Worm (Caenorhabditis elegans) whole organism, L1 larva: ENCODE data around the gene glr-8.

Experiments
- C04F5.9 ChIP-seq: sonication (generic microtip); optimal IDR thresholded peaks from 2 replicates; lab custom pipeline; 2016; ENCODE audit warnings: missing genetic modification characterization, missing compliant biosample characterization
- C34B4.2 ChIP-seq: sonication (generic microtip); optimal IDR thresholded peaks from 2 replicates; lab custom pipeline; 2017; ENCODE audit warnings: mild to moderate bottlenecking, missing genetic modification characterization, missing compliant biosample characterization
- aly-2 ChIP-seq: fragments of 150-350 bp; optimal IDR thresholded peaks from 2 replicates; lab custom pipeline; 2014; ENCODE audit warnings: missing biosample characterization, missing genetic modification characterization
- ceh-82 ChIP-seq, 3 experiments: fragments of 150-350 bp in 1 of 3; sonication (generic microtip) in 2 of 3; optimal IDR thresholded peaks; 2 replicates each; lab custom pipeline; 2014 to 2017; ENCODE audit warnings: missing biosample characterization in 3 of 3, missing genetic modification characterization in 3 of 3
- ceh-88 ChIP-seq: fragments of 200-800 bp; sonication (Bioruptor generic); IDR thresholded peaks from 2 replicates; pipeline ENCODE4 v1.3.6; 2022; ENCODE audit warnings: missing genetic modification characterization, missing compliant biosample characterization
- ceh-90 ChIP-seq: sonication (generic microtip); optimal IDR thresholded peaks from 2 replicates; lab custom pipeline; 2016; ENCODE audit warnings: missing genetic modification characterization, missing compliant biosample characterization
- ces-1 ChIP-seq: fragments of 150-350 bp; optimal IDR thresholded peaks from 2 replicates; lab custom pipeline; 2014; ENCODE audit warnings: missing biosample characterization, missing genetic modification reagents, missing genetic modification characterization
- dpl-1 ChIP-seq, 3 experiments: fragments of 150-350 bp in 2 of 3; sonication (generic microtip) in 1 of 3; optimal IDR thresholded peaks; 2 replicates each; lab custom pipeline; 2014 to 2017; ENCODE audit warnings: missing biosample characterization in 3 of 3, missing genetic modification characterization in 3 of 3, missing genetic modification reagents in 3 of 3
- dsc-1 ChIP-seq: sonication (generic microtip); optimal IDR thresholded peaks from 2 replicates; lab custom pipeline; 2016; ENCODE audit warnings: mild to moderate bottlenecking, missing genetic modification characterization, missing compliant biosample characterization
- efl-1 ChIP-seq, 4 experiments: fragments of 150-350 bp; optimal IDR thresholded peaks in 3 of 4; peaks in 1 of 4; 1 replicate in 1 of 4; 2 replicates in 3 of 4; lab custom pipeline; 2014; ENCODE audit warnings: missing biosample characterization in 2 of 4, missing genetic modification characterization in 2 of 4, missing genetic modification reagents in 2 of 4
- elt-2 ChIP-seq: sonication (generic microtip); optimal IDR thresholded peaks from 2 replicates; lab custom pipeline; 2016; ENCODE audit warnings: missing genetic modification characterization, mild to moderate bottlenecking, inconsistent platforms, missing compliant biosample characterization, missing genetic modification reagents
- ets-5 ChIP-seq: fragments of 200-800 bp; sonication (Bioruptor generic); IDR thresholded peaks from 2 replicates; pipeline ENCODE4 v1.3.6; 2022; ENCODE audit warnings: missing genetic modification characterization, missing compliant biosample characterization
- fkh-10 ChIP-seq: sonication (generic microtip); optimal IDR thresholded peaks from 2 replicates; lab custom pipeline; 2017; ENCODE audit warnings: missing biosample characterization, missing genetic modification reagents, missing genetic modification characterization
- fkh-8 ChIP-seq: sonication (generic microtip); optimal IDR thresholded peaks from 2 replicates; lab custom pipeline; 2016; ENCODE audit warnings: mild to moderate bottlenecking, missing genetic modification characterization, missing compliant biosample characterization
- fos-1 ChIP-seq: fragments of 150-350 bp; optimal IDR thresholded peaks from 2 replicates; lab custom pipeline; 2014; ENCODE audit warnings: missing biosample characterization, missing genetic modification characterization
- grh-1 ChIP-seq: fragments of 200-800 bp; sonication (Bioruptor generic); IDR thresholded peaks from 2 replicates; pipeline ENCODE4 v1.3.6; 2022; ENCODE audit warnings: missing genetic modification reagents, missing genetic modification characterization, missing compliant biosample characterization
- hpl-2 ChIP-seq: fragments of 150-350 bp; optimal IDR thresholded peaks from 2 replicates; lab custom pipeline; 2014; ENCODE audit warnings: missing biosample characterization, missing genetic modification reagents, missing genetic modification characterization
- irx-1 ChIP-seq: sonication (generic microtip); optimal IDR thresholded peaks from 2 replicates; lab custom pipeline; 2016; ENCODE audit warnings: missing genetic modification characterization, missing compliant biosample characterization
- isw-1 ChIP-seq: fragments of 200-800 bp; sonication (Bioruptor generic); IDR thresholded peaks from 2 replicates; pipeline ENCODE4 v1.3.6; 2022; ENCODE audit warnings: missing genetic modification characterization, missing compliant biosample characterization
- jun-1 ChIP-seq: fragments of 150-350 bp; optimal IDR thresholded peaks from 2 replicates; lab custom pipeline; 2014; ENCODE audit warnings: missing biosample characterization, missing genetic modification reagents, missing genetic modification characterization
- lin-13 ChIP-seq: fragments of 150-350 bp; optimal IDR thresholded peaks from 2 replicates; lab custom pipeline; 2014; ENCODE audit warnings: missing biosample characterization, missing genetic modification reagents, missing genetic modification characterization
- lin-14 ChIP-seq: fragments of 200-800 bp; sonication (Bioruptor generic); optimal IDR thresholded peaks from 2 replicates; lab custom pipeline; 2018; ENCODE audit warnings: mild to moderate bottlenecking, missing genetic modification characterization, moderate library complexity, missing compliant biosample characterization
- lin-35 ChIP-seq, 2 experiments: fragments of 150-350 bp; optimal IDR thresholded peaks; 2 replicates each; lab custom pipeline; 2014; ENCODE audit warnings: missing biosample characterization in 2 of 2, missing genetic modification characterization in 2 of 2, missing genetic modification reagents in 2 of 2
- lir-3 ChIP-seq: sonication (generic microtip); optimal IDR thresholded peaks from 2 replicates; lab custom pipeline; 2016; ENCODE audit warnings: mild to moderate bottlenecking, missing genetic modification characterization, moderate library complexity, missing compliant biosample characterization; ENCODE audit not compliant: poor library complexity
- lsy-2 ChIP-seq, 2 experiments: fragments of 150-350 bp; optimal IDR thresholded peaks; 2 replicates each; lab custom pipeline; 2014; ENCODE audit warnings: missing biosample characterization in 2 of 2, missing genetic modification characterization in 2 of 2
- mab-9 ChIP-seq: fragments of 200-800 bp; sonication (Bioruptor generic); IDR thresholded peaks from 2 replicates; pipeline ENCODE4 v1.3.6; 2022; ENCODE audit warnings: missing genetic modification reagents, missing genetic modification characterization, missing compliant biosample characterization
- mef-2 ChIP-seq: fragments of 150-350 bp; optimal IDR thresholded peaks from 2 replicates; lab custom pipeline; 2014; ENCODE audit warnings: missing biosample characterization, missing genetic modification characterization
- nhr-11 ChIP-seq: fragments of 150-350 bp; optimal IDR thresholded peaks from 2 replicates; lab custom pipeline; 2014; ENCODE audit warnings: missing biosample characterization, missing genetic modification characterization
- nhr-20 ChIP-seq: sonication (generic microtip); optimal IDR thresholded peaks from 2 replicates; lab custom pipeline; 2016; ENCODE audit warnings: mild to moderate bottlenecking, missing genetic modification characterization, missing compliant biosample characterization
- nhr-71 ChIP-seq: sonication (generic microtip); optimal IDR thresholded peaks from 2 replicates; lab custom pipeline; 2016; ENCODE audit warnings: mild to moderate bottlenecking, missing genetic modification characterization, moderate library complexity, missing compliant biosample characterization
- nhr-90 ChIP-seq: sonication (generic microtip); optimal IDR thresholded peaks from 2 replicates; lab custom pipeline; 2016; ENCODE audit warnings: mild to moderate bottlenecking, missing genetic modification characterization, missing compliant biosample characterization; ENCODE audit not compliant: poor library complexity
- pax-3 ChIP-seq: fragments of 200-800 bp; sonication (Bioruptor generic); optimal IDR thresholded peaks from 2 replicates; lab custom pipeline; 2018; ENCODE audit warnings: mild to moderate bottlenecking, missing genetic modification characterization, moderate library complexity, missing compliant biosample characterization
- rnt-1 ChIP-seq: sonication (generic microtip); optimal IDR thresholded peaks from 2 replicates; lab custom pipeline; 2016; ENCODE audit warnings: mild to moderate bottlenecking, missing genetic modification characterization, moderate library complexity, missing compliant biosample characterization
- snpc-4 ChIP-seq: fragments of 150-350 bp; optimal IDR thresholded peaks from 2 replicates; lab custom pipeline; 2014; ENCODE audit warnings: missing biosample characterization, missing genetic modification characterization
- sox-4 ChIP-seq: sonication (generic microtip); optimal IDR thresholded peaks from 2 replicates; lab custom pipeline; 2016; ENCODE audit warnings: missing genetic modification characterization, missing compliant biosample characterization
- sptf-1 ChIP-seq: fragments of 150-350 bp; optimal IDR thresholded peaks from 2 replicates; lab custom pipeline; 2014; ENCODE audit warnings: missing biosample characterization, missing genetic modification characterization
- swsn-7 ChIP-seq: sonication (generic microtip); optimal IDR thresholded peaks from 2 replicates; lab custom pipeline; 2016; ENCODE audit warnings: missing genetic modification characterization, missing compliant biosample characterization
- unc-130 ChIP-seq: fragments of 150-350 bp; optimal IDR thresholded peaks from 2 replicates; lab custom pipeline; 2017; ENCODE audit warnings: missing biosample characterization, missing genetic modification characterization, inconsistent platforms
- unc-86 ChIP-seq: sonication (generic microtip); optimal IDR thresholded peaks from 2 replicates; lab custom pipeline; 2016; ENCODE audit warnings: missing genetic modification characterization, missing compliant biosample characterization
- zag-1 ChIP-seq: fragments of 150-350 bp; optimal IDR thresholded peaks from 2 replicates; lab custom pipeline; 2014; ENCODE audit warnings: missing biosample characterization, missing genetic modification characterization
- ztf-11 ChIP-seq, 2 experiments: sonication (generic microtip); optimal IDR thresholded peaks; 2 replicates each; lab custom pipeline; 2016 to 2017; ENCODE audit warnings: missing genetic modification characterization in 2 of 2, missing biosample characterization in 1 of 2, missing compliant biosample characterization in 1 of 2

glr-8 gene

DNA sequence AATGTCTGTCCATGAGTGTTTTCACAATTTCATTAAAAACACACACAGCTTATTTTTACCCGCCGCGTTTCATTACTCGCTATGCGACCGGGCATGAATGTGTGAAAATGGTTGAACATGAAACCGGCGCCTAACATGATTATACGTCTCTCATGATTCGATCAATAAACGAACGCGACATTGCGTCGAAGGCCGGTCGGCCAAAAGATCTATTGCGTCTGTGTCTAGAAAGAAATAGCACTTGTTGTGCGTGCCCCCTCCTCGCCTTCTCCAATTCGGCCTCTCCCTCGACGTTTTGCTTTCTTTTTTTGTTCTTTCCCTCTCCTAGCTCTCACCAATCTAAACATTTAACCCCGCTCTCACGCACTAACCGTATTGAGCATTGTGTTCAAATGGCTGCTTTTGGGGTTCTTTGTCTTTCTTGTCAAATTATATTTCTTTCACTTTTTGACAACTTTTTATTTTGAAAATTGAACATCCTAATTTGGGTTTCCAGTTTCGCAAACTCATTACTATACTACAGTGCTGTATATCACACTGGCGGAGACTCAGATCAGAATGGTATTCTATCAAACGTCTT is 45.4 kb downstream of the glr-8 start (continued):
- TF ChIP-seq fos-1 (no peak), zag-1 (no peak), pax-3 (tag; lab: Kevin White, UChicago) (no peak), isw-1 (no peak), ets-5 (GFP tag; lab: Robert Waterston, UW) (no peak), efl-1 (optimal IDR thresholded peaks at IDR 0.05; lab: Kevin White, UChicago) (no peak), efl-1 (GFP tag; optimal IDR thresholded peaks at IDR 0.05 in 1 of 2; lab: Kevin White, UChicago) (peak in 1 of 2 experiments; percentile 77), C34B4.2 (tag; lab: Kevin White, UChicago) (no peak), ceh-82 (tag; optimal IDR thresholded peaks at IDR 0.05; lab: Kevin White, UChicago) (no peak), ztf-11 (tag; optimal IDR thresholded peaks at IDR 0.05; lab: Kevin White, UChicago) (no peak), lir-3 (tag; lab: Kevin White, UChicago) (no peak), lsy-2 (tag; optimal IDR thresholded peaks at IDR 0.05; lab: Kevin White, UChicago) (no peak)

DNA sequence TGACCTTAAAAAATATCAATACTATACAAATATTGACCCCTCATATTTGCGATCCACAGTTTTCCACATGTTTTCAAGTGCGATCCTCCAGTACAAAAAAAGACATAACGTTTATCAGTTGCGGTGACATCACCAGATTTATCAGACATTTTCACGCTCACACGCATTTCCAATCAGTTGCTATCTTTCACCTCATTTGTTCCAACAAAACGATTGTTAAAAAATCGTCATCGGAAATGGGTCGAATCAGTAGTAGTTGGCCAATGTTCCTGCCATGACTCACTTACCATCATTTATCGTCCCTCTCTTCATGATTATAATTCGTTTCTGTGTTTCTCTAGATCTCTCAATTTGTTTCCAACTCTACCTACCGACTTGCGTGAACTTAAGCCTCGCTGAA is 45.9 kb downstream of the glr-8 start:
- no peak for TF ChIP-seq fkh-8 (tag; lab: Kevin White, UChicago)
- TF ChIP-seq lin-35 (GFP tag; optimal IDR thresholded peaks at IDR 0.05; lab: Kevin White, UChicago) = peak in 1 of 2 experiments; percentile 8
- TF ChIP-seq aly-2 = no peak
- TF ChIP-seq hpl-2 = no peak
- TF ChIP-seq rnt-1 (tag; lab: Kevin White, UChicago) = no peak
- TF ChIP-seq nhr-20 (tag; lab: Kevin White, UChicago) = peak; percentile 6
- no peak for TF ChIP-seq unc-130
- TF ChIP-seq unc-86 (tag; lab: Kevin White, UChicago) = no peak
- TF ChIP-seq jun-1 (tag; lab: Kevin White, UChicago) = peak; percentile 1
- no peak for TF ChIP-seq ets-5 (GFP tag; lab: Robert Waterston, UW)
- TF ChIP-seq elt-2 (tag; lab: Kevin White, UChicago) = peak; percentile 60

DNA sequence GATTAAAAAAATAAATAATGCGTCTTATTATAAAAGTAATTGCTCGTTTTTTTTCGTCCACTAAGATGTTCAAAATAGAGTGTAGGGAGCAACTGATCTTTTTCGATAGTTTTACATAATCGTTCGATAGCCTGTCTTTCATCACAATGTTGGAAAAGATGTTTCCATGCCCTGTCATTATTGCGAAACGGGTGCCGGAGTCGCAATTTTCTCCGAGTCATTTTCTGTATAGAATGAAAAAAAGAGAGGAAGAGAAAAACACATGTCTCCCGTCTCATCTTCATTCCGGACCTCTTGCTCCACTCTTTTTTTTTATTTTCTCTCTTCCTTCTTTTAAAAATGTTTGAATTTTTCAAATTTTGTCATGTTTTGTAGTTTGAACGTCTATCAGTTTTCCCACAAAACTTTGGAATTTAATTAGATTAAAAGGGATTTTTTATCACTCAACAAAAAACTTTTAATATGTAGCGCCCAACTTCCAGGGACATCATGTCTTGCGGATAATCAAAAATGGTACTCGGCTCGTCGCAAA is 47.1 kb downstream of the glr-8 start, which contains the start of gene svh-2:
svh-2 (plus strand) TSS at position 482 of the 532 bp plus-strand sequence.
- no peak for TF ChIP-seq snpc-4 (tag; lab: Kevin White, UChicago)
- peak; percentile 50 for TF ChIP-seq lin-14 (GFP tag; lab: Kevin White, UChicago)
- TF ChIP-seq irx-1 (tag; lab: Kevin White, UChicago) = no peak
- TF ChIP-seq ceh-82 (tag; optimal IDR thresholded peaks at IDR 0.05; lab: Kevin White, UChicago) = peak in 1 of 3 experiments; percentile 3
- peak; percentile 41 for TF ChIP-seq dsc-1
- no peak for TF ChIP-seq nhr-90 (tag; lab: Kevin White, UChicago)
- TF ChIP-seq nhr-71 = peak; percentile 2
- TF ChIP-seq rnt-1 (tag; lab: Kevin White, UChicago) = peak; percentile 43
- TF ChIP-seq C04F5.9 (tag; lab: Kevin White, UChicago) = no peak
- peak in 1 of 2 experiments; percentile 0 for TF ChIP-seq lsy-2 (tag; optimal IDR thresholded peaks at IDR 0.05; lab: Kevin White, UChicago)
- no peak for TF ChIP-seq mab-9
- TF ChIP-seq fkh-8 (tag; lab: Kevin White, UChicago) = no peak

DNA sequence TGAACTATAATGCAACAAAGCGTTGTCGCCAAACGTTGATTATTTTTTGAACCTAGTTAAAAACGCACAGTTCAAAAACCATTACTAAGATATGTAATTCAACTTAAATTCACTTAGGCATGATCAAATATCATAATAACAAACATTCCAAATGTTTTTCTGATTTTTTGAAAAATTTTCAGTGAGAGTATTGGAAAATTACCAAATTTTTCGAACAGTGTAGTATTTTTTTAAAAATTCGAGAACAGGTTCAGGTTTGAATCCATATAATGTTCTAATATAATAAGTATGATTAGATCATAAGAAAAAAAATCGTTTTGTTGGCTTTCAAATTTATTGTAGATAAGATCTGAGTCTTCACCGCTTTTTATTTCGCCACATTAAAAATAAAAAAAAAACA is 47.9 kb downstream of the glr-8 start:
- TF ChIP-seq fos-1 (no peak), ceh-90 (no peak), fkh-8 (tag; lab: Kevin White, UChicago) (no peak), aly-2 (no peak), nhr-90 (tag; lab: Kevin White, UChicago) (no peak), ztf-11 (tag; optimal IDR thresholded peaks at IDR 0.05; lab: Kevin White, UChicago) (no peak), ces-1 (GFP tag; lab: Kevin White, UChicago) (no peak), sptf-1 (no peak), ceh-88 (GFP tag; lab: Robert Waterston, UW) (no peak), nhr-11 (tag; lab: Kevin White, UChicago) (no peak), fkh-10 (no peak), sox-4 (no peak), mef-2 (tag; lab: Kevin White, UChicago) (no peak), dpl-1 (GFP tag; optimal IDR thresholded peaks at IDR 0.05; lab: Kevin White, UChicago) (no peak), grh-1 (GFP tag; lab: Robert Waterston, UW) (no peak), lin-13 (GFP tag; lab: Kevin White, UChicago) (no peak), swsn-7 (tag; lab: Kevin White, UChicago) (no peak)
